Fruit fly (Drosophila melanogaster): Measurements from ENCODE around the gene Prosbeta2R1.

Gene Prosbeta2R1

dm6 chrX:5853461-5853860, 44.7 kb downstream of the Prosbeta2R1 start, which contains the start of gene CG43136:
Gene CG43136 (plus strand): TSS chrX:5853761.
- TF ChIP-seq Sin3A (optimal IDR thresholded peaks at IDR 0.05) (no peak), psq (optimal IDR thresholded peaks at IDR 0.05) (no peak), insv (optimal IDR thresholded peaks at IDR 0.05) (no peak), ttk (optimal IDR thresholded peaks at IDR 0.05) (no peak), Myc (optimal IDR thresholded peaks at IDR 0.05) (no peak), h (optimal IDR thresholded peaks at IDR 0.05) (no peak)
